Worm (Caenorhabditis elegans) whole organism, mixed stage, embryonic: ENCODE results near the gene C50E3.9.

ENCODE experiments used
- M03D4.4 ChIP-seq: sonication (generic microtip); optimal IDR thresholded peaks from 2 replicates; lab custom pipeline; 2017; ENCODE audit warnings: mild to moderate bottlenecking, missing genetic modification characterization, missing compliant biosample characterization
- bed-3 ChIP-seq: fragments of 200-800 bp; sonication (Bioruptor generic); optimal IDR thresholded peaks from 3 replicates; lab custom pipeline; 2018; ENCODE audit warnings: mild to moderate bottlenecking, missing genetic modification characterization, moderate library complexity, missing compliant biosample characterization
- ceh-39 ChIP-seq: fragments of 150-350 bp; optimal IDR thresholded peaks from 2 replicates; lab custom pipeline; 2014; ENCODE audit warnings: missing biosample characterization, missing genetic modification characterization
- ceh-43 ChIP-seq: fragments of 200-800 bp; sonication (Bioruptor generic); optimal IDR thresholded peaks from 2 replicates; lab custom pipeline; 2018; ENCODE audit warnings: mild to moderate bottlenecking, missing genetic modification characterization, moderate library complexity, missing compliant biosample characterization
- ceh-83 ChIP-seq: fragments of 200-800 bp; sonication (Bioruptor generic); optimal IDR thresholded peaks from 2 replicates; lab custom pipeline; 2018; ENCODE audit warnings: mild to moderate bottlenecking, missing genetic modification characterization, missing compliant biosample characterization
- cnd-1 ChIP-seq: fragments of 200-800 bp; sonication (Bioruptor generic); optimal IDR thresholded peaks from 2 replicates; lab custom pipeline; 2018; ENCODE audit warnings: mild to moderate bottlenecking, missing genetic modification characterization, missing compliant biosample characterization
- drap-1 ChIP-seq: fragments of 200-800 bp; sonication (Bioruptor generic); optimal IDR thresholded peaks from 3 replicates; lab custom pipeline; 2018; ENCODE audit warnings: mild to moderate bottlenecking, missing genetic modification characterization, missing compliant biosample characterization
- elt-1 ChIP-seq: sonication (generic microtip); optimal IDR thresholded peaks from 2 replicates; lab custom pipeline; 2017; ENCODE audit warnings: missing genetic modification characterization, mild to moderate bottlenecking, missing compliant biosample characterization, antibody characterized with exemption, moderate library complexity, borderline replicate concordance; ENCODE audit not compliant: insufficient read depth
- elt-3 ChIP-seq: fragments of 150-350 bp; optimal IDR thresholded peaks from 2 replicates; lab custom pipeline; 2014; ENCODE audit warnings: missing biosample characterization, missing genetic modification characterization
- flh-1 ChIP-seq: fragments of 200-800 bp; sonication (Bioruptor generic); optimal IDR thresholded peaks from 2 replicates; lab custom pipeline; 2018; ENCODE audit warnings: mild to moderate bottlenecking, missing genetic modification characterization, moderate library complexity, missing compliant biosample characterization
- ham-2 ChIP-seq: fragments of 200-800 bp; sonication (Bioruptor generic); optimal IDR thresholded peaks from 2 replicates; lab custom pipeline; 2018; ENCODE audit warnings: mild to moderate bottlenecking, missing genetic modification characterization, missing compliant biosample characterization
- hlh-1 ChIP-seq: fragments of 150-350 bp; optimal IDR thresholded peaks from 2 replicates; lab custom pipeline; 2014; ENCODE audit warnings: missing biosample characterization, missing genetic modification reagents, missing genetic modification characterization
- lin-13 ChIP-seq: fragments of 150-350 bp; optimal IDR thresholded peaks from 2 replicates; lab custom pipeline; 2014; ENCODE audit warnings: missing biosample characterization, missing genetic modification characterization
- lin-32 ChIP-seq: fragments of 200-800 bp; sonication (Bioruptor generic); optimal IDR thresholded peaks from 2 replicates; lab custom pipeline; 2018; ENCODE audit warnings: mild to moderate bottlenecking, missing genetic modification characterization, missing compliant biosample characterization
- lsy-2 ChIP-seq: fragments of 150-350 bp; optimal IDR thresholded peaks from 2 replicates; lab custom pipeline; 2014; ENCODE audit warnings: missing biosample characterization, missing genetic modification characterization
- mep-1 ChIP-seq: fragments of 150-350 bp; optimal IDR thresholded peaks from 2 replicates; lab custom pipeline; 2017; ENCODE audit warnings: missing biosample characterization, missing genetic modification reagents, missing genetic modification characterization, inconsistent platforms
- mls-2 ChIP-seq: sonication (generic microtip); optimal IDR thresholded peaks from 2 replicates; lab custom pipeline; 2016; ENCODE audit warnings: mild to moderate bottlenecking, missing genetic modification characterization, moderate library complexity, missing compliant biosample characterization
- nhr-12 ChIP-seq: fragments of 150-350 bp; optimal IDR thresholded peaks from 2 replicates; lab custom pipeline; 2014; ENCODE audit warnings: missing biosample characterization, missing genetic modification characterization
- nhr-2 ChIP-seq: fragments of 150-350 bp; optimal IDR thresholded peaks from 2 replicates; lab custom pipeline; 2014; ENCODE audit warnings: missing biosample characterization, missing genetic modification characterization
- nhr-237 ChIP-seq: fragments of 150-350 bp; optimal IDR thresholded peaks from 2 replicates; lab custom pipeline; 2014; ENCODE audit warnings: missing biosample characterization, missing genetic modification characterization
- nhr-76 ChIP-seq: sonication (generic microtip); optimal IDR thresholded peaks from 2 replicates; lab custom pipeline; 2017; ENCODE audit warnings: missing biosample characterization, missing genetic modification characterization
- pha-4 ChIP-seq: fragments of 150-350 bp; optimal IDR thresholded peaks from 2 replicates; lab custom pipeline; 2018; ENCODE audit warnings: missing biosample characterization, missing genetic modification reagents, missing genetic modification characterization
- sem-2 ChIP-seq: fragments of 200-800 bp; sonication (Bioruptor generic); optimal IDR thresholded peaks from 2 replicates; lab custom pipeline; 2018; ENCODE audit warnings: mild to moderate bottlenecking, missing genetic modification characterization, missing compliant biosample characterization
- snpc-4 ChIP-seq: fragments of 150-350 bp; optimal IDR thresholded peaks from 2 replicates; lab custom pipeline; 2014; ENCODE audit warnings: missing biosample characterization, missing genetic modification characterization
- sptf-1 ChIP-seq: sonication (generic microtip); optimal IDR thresholded peaks from 2 replicates; lab custom pipeline; 2017; ENCODE audit warnings: mild to moderate bottlenecking, missing genetic modification characterization, moderate library complexity, missing compliant biosample characterization
- tbx-8 ChIP-seq: fragments of 200-800 bp; sonication (Bioruptor generic); optimal IDR thresholded peaks from 2 replicates; lab custom pipeline; 2018; ENCODE audit warnings: mild to moderate bottlenecking, missing genetic modification characterization, moderate library complexity, missing compliant biosample characterization
- unc-120 ChIP-seq: sonication (generic microtip); optimal IDR thresholded peaks from 2 replicates; lab custom pipeline; 2017; ENCODE audit warnings: missing genetic modification characterization, missing compliant biosample characterization; ENCODE audit not compliant: poor library complexity, severe bottlenecking
- unc-39 ChIP-seq: fragments of 150-350 bp; optimal IDR thresholded peaks from 2 replicates; lab custom pipeline; 2014; ENCODE audit warnings: missing biosample characterization, missing genetic modification characterization
- unc-62 ChIP-seq: fragments of 150-350 bp; optimal IDR thresholded peaks from 2 replicates; lab custom pipeline; 2014; ENCODE audit warnings: missing biosample characterization, missing genetic modification reagents, missing genetic modification characterization
- zip-8 ChIP-seq: fragments of 150-350 bp; optimal IDR thresholded peaks from 2 replicates; lab custom pipeline; 2014; ENCODE audit warnings: missing biosample characterization, missing genetic modification characterization
- ztf-11 ChIP-seq: fragments of 150-350 bp; optimal IDR thresholded peaks from 2 replicates; lab custom pipeline; 2014; ENCODE audit warnings: missing biosample characterization, missing genetic modification characterization

C50E3.9 gene

DNA sequence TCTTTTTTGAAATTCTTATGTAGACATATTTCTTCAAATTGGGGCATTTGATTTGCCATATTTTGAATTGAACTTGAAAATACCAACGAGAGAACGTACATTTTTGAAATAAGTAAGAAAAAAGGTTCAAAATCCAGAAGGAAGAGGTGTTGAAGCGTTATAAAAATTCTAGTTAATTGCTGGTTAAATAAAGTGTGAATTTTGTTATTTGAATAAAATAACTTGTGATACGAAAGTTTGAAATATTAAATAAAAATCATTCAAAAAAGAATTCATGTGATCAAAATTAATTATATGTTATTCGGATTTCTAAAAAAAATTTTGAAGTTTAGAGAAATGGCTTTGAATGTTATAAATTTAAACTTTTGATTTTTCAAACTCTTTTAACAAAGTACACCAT is at the start of gene C50E3.9:
Gene C50E3.9, minus strand, starts transcription at position 101 of the 400 bp plus-strand sequence.
- TF ChIP-seq drap-1, result no peak
- TF ChIP-seq pha-4 (tag; lab: Kevin White, UChicago), result no peak
- no peak for TF ChIP-seq lin-32 (GFP tag; lab: Kevin White, UChicago)
- TF ChIP-seq flh-1 (GFP tag; lab: Kevin White, UChicago), result no peak
- TF ChIP-seq elt-1, result no peak
- no peak for TF ChIP-seq tbx-8 (GFP tag; lab: Kevin White, UChicago)
- TF ChIP-seq unc-39 (tag; lab: Kevin White, UChicago), result no peak
- no peak for TF ChIP-seq ceh-83
- TF ChIP-seq unc-120 (tag; lab: Kevin White, UChicago), result no peak
- no peak for TF ChIP-seq ztf-11 (tag; lab: Kevin White, UChicago)
- TF ChIP-seq hlh-1, result no peak
- no peak for TF ChIP-seq nhr-2 (tag; lab: Kevin White, UChicago)
- TF ChIP-seq sem-2, result no peak
- no peak for TF ChIP-seq nhr-12 (tag; lab: Kevin White, UChicago)
- TF ChIP-seq lsy-2, result no peak

DNA sequence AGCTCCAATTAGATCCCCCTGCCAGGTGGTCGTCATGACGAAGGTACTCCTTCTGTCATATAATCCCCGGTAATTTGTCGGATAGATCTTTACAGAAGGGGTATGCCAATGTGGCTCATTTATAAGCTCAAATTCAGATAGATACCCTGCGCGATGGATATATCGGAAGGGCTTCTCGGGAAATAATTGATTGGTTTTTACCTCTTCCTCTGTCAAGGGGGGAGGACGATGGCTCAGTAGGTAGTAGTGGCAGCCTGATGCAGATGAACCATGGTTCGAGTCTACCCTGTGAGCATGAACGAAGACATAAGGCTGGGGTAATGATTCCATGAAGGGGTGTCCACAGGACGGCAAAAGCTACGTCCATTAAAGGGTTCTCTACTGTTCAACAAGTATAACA is 47.1 kb upstream of the C50E3.9 start:
- TF ChIP-seq nhr-2 (tag; lab: Kevin White, UChicago), result no peak
- no peak for TF ChIP-seq mls-2
- no peak for TF ChIP-seq elt-3 (tag; lab: Kevin White, UChicago)
- no peak for TF ChIP-seq drap-1
- no peak for TF ChIP-seq bed-3 (GFP tag; lab: Kevin White, UChicago)
- no peak for TF ChIP-seq unc-62 (GFP tag; lab: Kevin White, UChicago)
- TF ChIP-seq nhr-237 (tag; lab: Kevin White, UChicago), result no peak
- TF ChIP-seq nhr-76 (tag; lab: Kevin White, UChicago), result no peak
- TF ChIP-seq unc-39 (tag; lab: Kevin White, UChicago), result no peak
- no peak for TF ChIP-seq lin-32 (GFP tag; lab: Kevin White, UChicago)
- TF ChIP-seq hlh-1, result no peak
- TF ChIP-seq M03D4.4 (tag; lab: Kevin White, UChicago), result no peak
- no peak for TF ChIP-seq zip-8 (tag; lab: Kevin White, UChicago)
- TF ChIP-seq ztf-11 (tag; lab: Kevin White, UChicago), result no peak
- no peak for TF ChIP-seq tbx-8 (GFP tag; lab: Kevin White, UChicago)
- no peak for TF ChIP-seq pha-4 (tag; lab: Kevin White, UChicago)
- no peak for TF ChIP-seq lsy-2
- no peak for TF ChIP-seq snpc-4
- no peak for TF ChIP-seq lin-13

DNA sequence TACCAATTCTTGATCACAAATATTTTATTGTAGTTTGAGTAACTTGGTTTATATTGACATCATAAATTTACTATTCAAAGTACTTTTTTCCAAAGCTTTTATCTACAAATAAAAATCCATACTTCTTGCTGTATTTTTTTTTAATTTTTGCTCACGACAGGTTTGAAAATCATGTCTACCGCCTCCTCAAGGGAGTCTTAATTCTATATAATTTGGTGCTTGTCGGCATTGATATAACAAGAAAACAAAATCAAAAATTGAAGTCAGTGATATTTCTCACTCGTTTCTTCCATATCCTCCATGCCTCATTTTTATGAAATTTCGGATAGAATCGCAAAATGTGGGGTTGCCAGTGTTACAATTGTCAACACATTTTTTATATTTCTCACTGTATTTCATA is 45.4 kb upstream of the C50E3.9 start, which contains the start of gene str-47:
Gene str-47, plus strand, starts transcription at position 301 of the 400 bp plus-strand sequence.
- no peak for TF ChIP-seq mls-2
- TF ChIP-seq flh-1 (GFP tag; lab: Kevin White, UChicago), result no peak
- no peak for TF ChIP-seq ztf-11 (tag; lab: Kevin White, UChicago)
- no peak for TF ChIP-seq mep-1
- no peak for TF ChIP-seq nhr-2 (tag; lab: Kevin White, UChicago)
- TF ChIP-seq ceh-43 (GFP tag; lab: Kevin White, UChicago), result no peak
- TF ChIP-seq zip-8 (tag; lab: Kevin White, UChicago), result no peak
- TF ChIP-seq unc-62 (GFP tag; lab: Kevin White, UChicago), result no peak
- no peak for TF ChIP-seq bed-3 (GFP tag; lab: Kevin White, UChicago)
- no peak for TF ChIP-seq snpc-4
- TF ChIP-seq ham-2 (GFP tag; lab: Kevin White, UChicago), result no peak
- no peak for TF ChIP-seq M03D4.4 (tag; lab: Kevin White, UChicago)

DNA sequence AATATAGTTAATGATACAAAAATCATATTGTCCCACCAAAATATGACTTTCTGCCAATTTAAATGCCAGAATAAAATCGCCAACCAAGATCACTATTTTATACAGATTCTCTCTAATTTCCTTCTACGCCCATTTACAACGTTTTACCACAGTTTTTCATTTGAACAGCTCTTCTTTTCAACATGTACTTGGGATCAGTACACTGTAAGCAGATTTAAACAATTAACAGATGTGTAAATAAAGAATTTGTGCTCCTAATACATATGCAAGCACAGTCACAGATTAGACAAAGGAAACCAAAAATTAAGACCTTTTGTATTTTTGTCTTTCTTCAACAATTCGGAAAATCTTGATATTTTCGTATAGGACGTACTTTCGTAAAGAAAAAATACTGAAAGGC is 43.4 kb upstream of the C50E3.9 start, which contains the start of gene F07C4.11:
Gene F07C4.11, minus strand, starts transcription at position 101 of the 400 bp plus-strand sequence.
- TF ChIP-seq nhr-237 (tag; lab: Kevin White, UChicago) (no peak), tbx-8 (GFP tag; lab: Kevin White, UChicago) (no peak), sptf-1 (tag; lab: Kevin White, UChicago) (no peak), pha-4 (tag; lab: Kevin White, UChicago) (no peak), hlh-1 (no peak), nhr-2 (tag; lab: Kevin White, UChicago) (no peak), lsy-2 (no peak), drap-1 (no peak), unc-120 (tag; lab: Kevin White, UChicago) (no peak), cnd-1 (no peak), ceh-39 (tag; lab: Kevin White, UChicago) (no peak), zip-8 (tag; lab: Kevin White, UChicago) (no peak), ztf-11 (tag; lab: Kevin White, UChicago) (no peak), mls-2 (no peak), lin-32 (GFP tag; lab: Kevin White, UChicago) (no peak)
- TF ChIP-seq, all 35 proteins: peak for 0
